Worm (Caenorhabditis elegans) whole organism, L4 larva: Measurements from ENCODE around the gene W09D6.1.

ENCODE experiments used
- D1046.2 ChIP-seq: fragments of 200-800 bp; sonication (Bioruptor generic); IDR thresholded peaks from 2 replicates; pipeline ENCODE4 v1.3.6; 2022; ENCODE audit warnings: missing genetic modification characterization, missing compliant biosample characterization
- F10B5.3 ChIP-seq: sonication (generic microtip); optimal IDR thresholded peaks from 2 replicates; lab custom pipeline; 2016; ENCODE audit warnings: mild to moderate bottlenecking, missing genetic modification characterization, missing compliant biosample characterization
- F26F4.8 ChIP-seq: fragments of 200-800 bp; sonication (Bioruptor generic); conservative IDR thresholded peaks from 2 replicates; pipeline ENCODE4 v1.3.6; 2022; ENCODE audit warnings: missing genetic modification characterization, missing compliant biosample characterization
- F37D6.2 ChIP-seq: sonication (generic microtip); optimal IDR thresholded peaks from 2 replicates; lab custom pipeline; 2016; ENCODE audit warnings: mild to moderate bottlenecking, missing genetic modification characterization, missing compliant biosample characterization
- F44E2.7 ChIP-seq: fragments of 200-800 bp; sonication (Bioruptor generic); IDR thresholded peaks from 2 replicates; pipeline ENCODE4 v2.1.2; 2022; ENCODE audit warnings: missing genetic modification characterization, missing compliant biosample characterization
- R02D3.7 ChIP-seq: fragments of 150-350 bp; sonication (generic microtip); optimal IDR thresholded peaks from 3 replicates; lab custom pipeline; 2014; ENCODE audit warnings: missing biosample characterization, missing genetic modification characterization
- T26A8.4 ChIP-seq: fragments of 200-800 bp; sonication (Bioruptor generic); IDR thresholded peaks from 2 replicates; pipeline ENCODE4 v1.3.6; 2022; ENCODE audit warnings: missing genetic modification characterization, missing compliant biosample characterization
- Y5F2A.4 ChIP-seq: fragments of 200-800 bp; sonication (Bioruptor generic); optimal IDR thresholded peaks from 2 replicates; lab custom pipeline; 2018; ENCODE audit warnings: mild to moderate bottlenecking, missing genetic modification characterization, missing compliant biosample characterization
- Y75B8A.6 ChIP-seq: fragments of 200-800 bp; sonication (Bioruptor generic); IDR thresholded peaks from 2 replicates; pipeline ENCODE4 v1.3.6; 2022; ENCODE audit warnings: missing genetic modification reagents, missing genetic modification characterization, missing compliant biosample characterization
- ZK546.5 ChIP-seq, 2 experiments: sonication (generic microtip); optimal IDR thresholded peaks; 2 replicates each; lab custom pipeline; 2017; ENCODE audit warnings: missing biosample characterization in 2 of 2, missing genetic modification characterization in 2 of 2
- arid-1 ChIP-seq: fragments of 200-800 bp; sonication (Bioruptor generic); conservative IDR thresholded peaks from 2 replicates; pipeline ENCODE4 v1.3.6; 2022; ENCODE audit warnings: missing genetic modification reagents, missing genetic modification characterization, missing compliant biosample characterization
- ceh-62 ChIP-seq: sonication (generic microtip); optimal IDR thresholded peaks from 2 replicates; lab custom pipeline; 2017; ENCODE audit warnings: missing biosample characterization, missing genetic modification characterization
- ces-1 ChIP-seq: fragments of 150-350 bp; sonication (generic microtip); optimal IDR thresholded peaks from 4 replicates; lab custom pipeline; 2014; ENCODE audit warnings: missing biosample characterization, missing genetic modification reagents, missing genetic modification characterization
- daf-16 ChIP-seq, 3 experiments: sonication (generic microtip); optimal IDR thresholded peaks; 2 replicates each; lab custom pipeline; 2016 to 2017; ENCODE audit warnings: missing genetic modification characterization in 3 of 3, missing genetic modification reagents in 3 of 3, mild to moderate bottlenecking in 2 of 3, missing compliant biosample characterization in 2 of 3, missing biosample characterization in 1 of 3, moderate library complexity in 1 of 3
- dmd-6 ChIP-seq: fragments of 200-800 bp; sonication (Bioruptor generic); IDR thresholded peaks from 2 replicates; pipeline ENCODE4 v1.3.6; 2022; ENCODE audit warnings: missing genetic modification reagents, missing genetic modification characterization, missing compliant biosample characterization
- dmd-8 ChIP-seq: fragments of 200-800 bp; sonication (Bioruptor generic); IDR thresholded peaks from 2 replicates; pipeline ENCODE4 v1.3.6; 2022; ENCODE audit warnings: missing genetic modification characterization, missing compliant biosample characterization
- dmd-9 ChIP-seq: fragments of 200-800 bp; sonication (Bioruptor generic); IDR thresholded peaks from 2 replicates; pipeline ENCODE4 v1.3.6; 2022; ENCODE audit warnings: missing genetic modification reagents, missing genetic modification characterization, missing compliant biosample characterization
- dpl-1 ChIP-seq: fragments of 150-350 bp; optimal IDR thresholded peaks from 2 replicates; lab custom pipeline; 2014; ENCODE audit warnings: missing biosample characterization, missing genetic modification reagents, missing genetic modification characterization
- dve-1 ChIP-seq: sonication (generic microtip); optimal IDR thresholded peaks from 2 replicates; lab custom pipeline; 2017; ENCODE audit warnings: antibody characterized with exemption, mild to moderate bottlenecking, missing genetic modification characterization, missing compliant biosample characterization; ENCODE audit not compliant: insufficient read depth
- egl-27 ChIP-seq: sonication (generic microtip); optimal IDR thresholded peaks from 3 replicates; lab custom pipeline; 2017; ENCODE audit warnings: missing biosample characterization, missing genetic modification reagents, missing genetic modification characterization
- fkh-10 ChIP-seq: fragments of 150-350 bp; optimal IDR thresholded peaks from 2 replicates; lab custom pipeline; 2014; ENCODE audit warnings: missing biosample characterization, missing genetic modification reagents, missing genetic modification characterization
- fos-1 ChIP-seq: fragments of 150-350 bp; optimal IDR thresholded peaks from 2 replicates; lab custom pipeline; 2014; ENCODE audit warnings: missing biosample characterization, missing genetic modification characterization
- gei-8 ChIP-seq: fragments of 200-800 bp; sonication (Bioruptor generic); optimal IDR thresholded peaks from 2 replicates; lab custom pipeline; 2018; ENCODE audit warnings: mild to moderate bottlenecking, missing genetic modification characterization, missing compliant biosample characterization
- hlh-30 ChIP-seq: sonication (generic microtip); optimal IDR thresholded peaks from 2 replicates; lab custom pipeline; 2017; ENCODE audit warnings: antibody characterized with exemption, mild to moderate bottlenecking, missing genetic modification characterization, missing compliant biosample characterization; ENCODE audit not compliant: insufficient read depth
- lin-1 ChIP-seq: fragments of 200-800 bp; sonication (Bioruptor generic); IDR thresholded peaks from 2 replicates; pipeline ENCODE4 v1.3.6; 2022; ENCODE audit warnings: missing genetic modification reagents, missing genetic modification characterization, missing compliant biosample characterization
- lin-29 ChIP-seq: fragments of 200-800 bp; sonication (Bioruptor generic); IDR thresholded peaks from 2 replicates; pipeline ENCODE4 v1.3.6; 2022; ENCODE audit warnings: missing genetic modification reagents, missing genetic modification characterization, missing compliant biosample characterization
- lin-38 ChIP-seq: fragments of 200-800 bp; sonication (Bioruptor generic); IDR thresholded peaks from 2 replicates; pipeline ENCODE4 v1.3.6; 2022; ENCODE audit warnings: missing genetic modification reagents, missing genetic modification characterization, missing compliant biosample characterization
- lin-39 ChIP-seq: fragments of 150-350 bp; optimal IDR thresholded peaks from 2 replicates; lab custom pipeline; 2014; ENCODE audit warnings: missing biosample characterization, missing genetic modification reagents, missing genetic modification characterization
- lir-3 ChIP-seq: sonication (generic microtip); optimal IDR thresholded peaks from 2 replicates; lab custom pipeline; 2016; ENCODE audit warnings: mild to moderate bottlenecking, missing genetic modification characterization, missing compliant biosample characterization
- mdl-1 ChIP-seq, 2 experiments: fragments of 150-350 bp in 1 of 2; sonication (generic microtip) in 1 of 2; optimal IDR thresholded peaks; 2 replicates each; lab custom pipeline; 2014 to 2017; ENCODE audit warnings: missing biosample characterization in 2 of 2, missing genetic modification characterization in 2 of 2
- mep-1 ChIP-seq: fragments of 150-350 bp; sonication (generic microtip); optimal IDR thresholded peaks from 3 replicates; lab custom pipeline; 2014; ENCODE audit warnings: missing biosample characterization, missing genetic modification characterization
- mes-2 ChIP-seq: sonication (generic microtip); optimal IDR thresholded peaks from 2 replicates; lab custom pipeline; 2016; ENCODE audit warnings: missing genotype, mild to moderate bottlenecking, missing genetic modification characterization, missing compliant biosample characterization; ENCODE audit not compliant: poor library complexity, severe bottlenecking
- nhr-102 ChIP-seq: sonication (generic microtip); optimal IDR thresholded peaks from 2 replicates; lab custom pipeline; 2016; ENCODE audit warnings: mild to moderate bottlenecking, missing genetic modification characterization, moderate library complexity, missing compliant biosample characterization
- nhr-25 ChIP-seq: sonication (generic microtip); optimal IDR thresholded peaks from 2 replicates; lab custom pipeline; 2017; ENCODE audit warnings: missing genetic modification characterization, mild to moderate bottlenecking, missing compliant biosample characterization, antibody characterized with exemption, moderate library complexity, borderline replicate concordance; ENCODE audit not compliant: insufficient read depth
- nhr-76 ChIP-seq: fragments of 150-350 bp; optimal IDR thresholded peaks from 2 replicates; lab custom pipeline; 2014; ENCODE audit warnings: missing biosample characterization, missing genetic modification characterization
- pha-4 ChIP-seq, 2 experiments: fragments of 150-350 bp in 1 of 2; fragments of 200-800 bp in 1 of 2; sonication (Bioruptor generic) in 1 of 2; IDR thresholded peaks in 1 of 2; optimal IDR thresholded peaks in 1 of 2; 2 replicates each; pipeline versions ENCODE4 v1.3.6 to Lab custom; 2014 to 2022; ENCODE audit warnings: missing genetic modification characterization in 2 of 2, missing genetic modification reagents in 2 of 2, missing biosample characterization in 1 of 2, missing compliant biosample characterization in 1 of 2
- saeg-2 ChIP-seq: fragments of 200-800 bp; sonication (Bioruptor generic); IDR thresholded peaks from 2 replicates; pipeline ENCODE4 v1.3.6; 2022; ENCODE audit warnings: missing genetic modification reagents, missing genetic modification characterization, missing compliant biosample characterization
- sdz-12 ChIP-seq: fragments of 200-800 bp; sonication (Bioruptor generic); optimal IDR thresholded peaks from 2 replicates; lab custom pipeline; 2018; ENCODE audit warnings: mild to moderate bottlenecking, missing genetic modification characterization, missing compliant biosample characterization
- set-16 ChIP-seq: fragments of 200-800 bp; sonication (Bioruptor generic); IDR thresholded peaks from 2 replicates; pipeline ENCODE4 v1.3.6; 2022; ENCODE audit warnings: missing genetic modification reagents, missing genetic modification characterization, missing compliant biosample characterization
- snpc-1.2 ChIP-seq: fragments of 200-800 bp; sonication (Bioruptor generic); IDR thresholded peaks from 2 replicates; pipeline ENCODE4 v1.3.6; 2022; ENCODE audit warnings: missing genetic modification reagents, missing genetic modification characterization, missing compliant biosample characterization
- snpc-4 ChIP-seq: fragments of 150-350 bp; optimal IDR thresholded peaks from 2 replicates; lab custom pipeline; 2014; ENCODE audit warnings: missing biosample characterization, missing genetic modification characterization
- spr-3 ChIP-seq: fragments of 200-800 bp; sonication (Bioruptor generic); optimal IDR thresholded peaks from 2 replicates; lab custom pipeline; 2018; ENCODE audit warnings: mild to moderate bottlenecking, missing genetic modification characterization, missing compliant biosample characterization
- unc-62 ChIP-seq, 3 experiments: fragments of 150-350 bp in 1 of 3; sonication (generic microtip); optimal IDR thresholded peaks in 2 of 3; peaks in 1 of 3; 1 replicate in 1 of 3; 2 replicates in 2 of 3; lab custom pipeline; 2014 to 2017; ENCODE audit warnings: missing biosample characterization in 3 of 3, missing genetic modification characterization in 3 of 3, missing genetic modification reagents in 3 of 3, missing genotype in 1 of 3
- zag-1 ChIP-seq: fragments of 150-350 bp; optimal IDR thresholded peaks from 2 replicates; lab custom pipeline; 2014; ENCODE audit warnings: missing biosample characterization, missing genetic modification characterization
- zfp-2 ChIP-seq: sonication (generic microtip); optimal IDR thresholded peaks from 2 replicates; lab custom pipeline; 2016; ENCODE audit warnings: mild to moderate bottlenecking, missing genetic modification characterization, missing compliant biosample characterization
- zip-11 ChIP-seq: fragments of 200-800 bp; sonication (Bioruptor generic); IDR thresholded peaks from 2 replicates; pipeline ENCODE4 v1.3.6; 2022; ENCODE audit warnings: missing genetic modification characterization, missing compliant biosample characterization
- zip-2 ChIP-seq: fragments of 150-350 bp; optimal IDR thresholded peaks from 2 replicates; lab custom pipeline; 2014; ENCODE audit warnings: missing biosample characterization, missing genetic modification characterization
- ztf-11 ChIP-seq: fragments of 150-350 bp; optimal IDR thresholded peaks from 2 replicates; lab custom pipeline; 2014; ENCODE audit warnings: missing biosample characterization, missing genetic modification characterization
- ztf-7 ChIP-seq: fragments of 150-350 bp; optimal IDR thresholded peaks from 2 replicates; lab custom pipeline; 2014; ENCODE audit warnings: missing biosample characterization, missing genetic modification characterization

Gene W09D6.1

DNA sequence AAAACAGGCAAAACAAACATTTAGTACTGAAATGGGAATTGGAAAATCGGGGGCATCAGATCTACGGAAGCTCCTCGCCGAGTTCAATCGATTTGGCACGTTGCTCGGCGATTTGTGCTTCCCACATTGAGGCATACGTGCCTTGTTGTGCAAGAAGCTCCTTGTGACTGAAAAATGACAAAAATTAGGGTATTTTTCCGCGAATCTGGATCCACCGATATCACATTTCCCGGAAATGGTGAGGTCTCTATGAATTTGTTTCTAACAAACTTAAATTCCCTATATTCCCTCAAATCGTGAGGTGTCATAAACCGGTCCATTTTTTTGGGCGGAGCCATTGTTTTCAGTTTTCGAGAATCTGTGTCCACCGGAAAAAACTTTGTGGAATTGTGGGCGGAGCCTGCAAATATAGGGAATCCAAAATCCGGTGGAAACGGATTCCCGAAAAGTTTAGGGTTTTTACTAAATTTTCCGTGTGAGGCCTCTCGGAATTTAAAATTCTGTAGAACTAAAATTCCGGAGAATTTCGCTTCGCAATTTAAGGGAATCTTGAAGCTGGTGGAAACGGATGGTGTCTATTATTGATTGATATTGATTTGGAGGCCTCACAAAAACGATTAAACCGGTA, 23.1 kb downstream of the W09D6.1 start (continued):
- TF ChIP-seq set-16 (GFP tag; lab: Robert Waterston, UW): no peak
- peak; percentile 84 for TF ChIP-seq mes-2
- TF ChIP-seq F44E2.7: no peak
- no peak for TF ChIP-seq F26F4.8 (GFP tag; lab: Robert Waterston, UW)
- no peak for TF ChIP-seq lin-29
- TF ChIP-seq T26A8.4 (GFP tag; lab: Robert Waterston, UW): no peak
- TF ChIP-seq D1046.2: 0 out of 2 replicates have a peak, but pooled peaks have one; percentile 30
- TF ChIP-seq dmd-6 (GFP tag; lab: Robert Waterston, UW): peak; percentile 57
- no peak for TF ChIP-seq R02D3.7 (tag; lab: Kevin White, UChicago)
- no peak for TF ChIP-seq Y75B8A.6 (GFP tag; lab: Robert Waterston, UW)
- TF ChIP-seq sdz-12 (GFP tag; lab: Kevin White, UChicago): peak; percentile 25
- no peak for TF ChIP-seq zfp-2 (tag; lab: Kevin White, UChicago)
- no peak for TF ChIP-seq dmd-8 (GFP tag; lab: Robert Waterston, UW)
- TF ChIP-seq lir-3 (tag; lab: Kevin White, UChicago): no peak
- no peak for TF ChIP-seq zip-11
- no peak for TF ChIP-seq snpc-4 (tag; lab: Kevin White, UChicago)
- no peak for TF ChIP-seq lin-39
- no peak for TF ChIP-seq zag-1 (tag; lab: Kevin White, UChicago)
- TF ChIP-seq mdl-1 (tag; optimal IDR thresholded peaks at IDR 0.05; lab: Kevin White, UChicago): no peak
- no peak for TF ChIP-seq hlh-30
- TF ChIP-seq fkh-10: no peak
- TF ChIP-seq lin-38 (GFP tag; lab: Robert Waterston, UW): peak; percentile 40; the same call in 1 of the 2 replicates
- no peak for TF ChIP-seq nhr-102
- no peak for TF ChIP-seq F10B5.3 (tag; lab: Kevin White, UChicago)
- no peak for TF ChIP-seq ces-1
- no peak for TF ChIP-seq spr-3 (GFP tag; lab: Kevin White, UChicago)
- TF ChIP-seq nhr-76 (tag; lab: Kevin White, UChicago): no peak
- TF ChIP-seq nhr-25 (tag; lab: Kevin White, UChicago): no peak
- no peak for TF ChIP-seq F37D6.2 (tag; lab: Kevin White, UChicago)
- no peak for TF ChIP-seq lin-1 (GFP tag; lab: Robert Waterston, UW)
- no peak for TF ChIP-seq ZK546.5 (tag; optimal IDR thresholded peaks at IDR 0.05; lab: Kevin White, UChicago)
- TF ChIP-seq fos-1 (tag; lab: Kevin White, UChicago): no peak
- no peak for TF ChIP-seq saeg-2
- no peak for TF ChIP-seq ztf-7
- TF ChIP-seq dve-1 (tag; lab: Kevin White, UChicago): no peak
- no peak for TF ChIP-seq unc-62 (GFP tag; optimal IDR thresholded peaks at IDR 0.05 in 1 of 2; lab: Kevin White, UChicago)
- TF ChIP-seq unc-62 (tag; optimal IDR thresholded peaks at IDR 0.05; lab: Kevin White, UChicago): no peak
- no peak for TF ChIP-seq zip-2 (tag; lab: Kevin White, UChicago)
- TF ChIP-seq Y5F2A.4 (GFP tag; lab: Kevin White, UChicago): no peak
- TF ChIP-seq gei-8 (GFP tag; lab: Kevin White, UChicago): no peak
- no peak for TF ChIP-seq ceh-62 (tag; lab: Kevin White, UChicago)
- no peak for TF ChIP-seq snpc-1.2 (GFP tag; lab: Robert Waterston, UW)
- TF ChIP-seq daf-16 (GFP tag; optimal IDR thresholded peaks at IDR 0.05; lab: Kevin White, UChicago): no peak
- no peak for TF ChIP-seq daf-16 (tag; optimal IDR thresholded peaks at IDR 0.05; lab: Kevin White, UChicago)
- no peak for TF ChIP-seq ztf-11
- TF ChIP-seq dpl-1 (GFP tag; lab: Kevin White, UChicago): no peak
- TF ChIP-seq egl-27 (tag; lab: Kevin White, UChicago): no peak
- no peak for TF ChIP-seq arid-1 (GFP tag; lab: Robert Waterston, UW)
- TF ChIP-seq pha-4 (GFP tag; IDR thresholded peaks at IDR 0.05; lab: Robert Waterston, UW): 0 out of 2 replicates have a peak, but pooled peaks have one; percentile 8
- no peak for TF ChIP-seq pha-4 (tag; optimal IDR thresholded peaks at IDR 0.05; lab: Kevin White, UChicago)
- TF ChIP-seq dmd-9 (GFP tag; lab: Robert Waterston, UW): peak; percentile 67; the same call in 1 of the 2 replicates
- no peak for TF ChIP-seq mep-1 (tag; lab: Kevin White, UChicago)
